Fruit fly (Drosophila melanogaster): ENCODE data around the gene CG8952.

DNA sequence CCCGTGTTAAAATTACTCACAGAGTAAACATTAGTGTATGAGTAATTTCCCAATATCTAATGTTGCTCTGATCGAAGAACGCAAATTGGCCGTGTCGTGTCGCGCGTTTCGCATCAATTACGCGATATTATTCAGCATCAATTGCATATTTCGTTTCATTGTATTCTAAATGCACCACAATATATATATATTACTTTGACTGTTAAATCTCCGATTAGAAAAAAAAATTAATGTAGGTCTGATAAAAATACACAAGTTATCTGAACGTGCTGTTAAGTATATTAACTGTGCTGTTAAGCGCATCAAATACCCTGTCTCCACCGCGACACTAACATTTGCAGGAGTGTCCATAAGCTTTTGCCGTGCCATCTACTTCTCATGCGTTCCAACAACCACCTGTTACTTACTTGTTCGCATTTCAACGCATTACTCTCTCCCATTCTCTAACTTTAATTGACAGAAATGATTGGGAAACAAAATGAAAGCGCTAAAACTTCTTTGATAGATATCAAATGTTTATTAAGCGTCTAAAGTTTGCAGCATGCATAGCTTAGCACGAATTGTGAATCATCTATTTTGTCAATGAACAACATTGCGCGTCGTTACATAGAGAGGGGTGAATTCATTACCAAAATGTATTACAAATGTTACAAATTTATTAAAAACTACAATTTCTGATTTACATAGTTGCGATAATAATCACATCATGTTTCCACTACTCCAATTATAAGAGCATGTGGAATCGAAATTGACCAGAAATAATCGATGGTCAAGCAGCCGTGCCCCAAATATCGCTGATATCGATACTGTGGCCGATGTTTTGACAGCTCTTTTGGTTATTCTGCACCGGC, 5.6 kb downstream of the CG8952 start, which contains the start of the genes Graf and mRpL3:
- TF ChIP-seq dmrt93B (GFP tag; optimal IDR thresholded peaks at IDR 0.05) (no peak), jim (GFP tag; optimal IDR thresholded peaks at IDR 0.05) (no peak), woc (GFP tag; optimal IDR thresholded peaks at IDR 0.05) (peak; percentile 71), Dfd (GFP tag; optimal IDR thresholded peaks at IDR 0.05) (no peak), brk (GFP tag; optimal IDR thresholded peaks at IDR 0.05) (no peak), OdsH (GFP tag; optimal IDR thresholded peaks at IDR 0.05) (no peak)
